Worm (Caenorhabditis elegans) whole organism, L1 larva: ENCODE results near the gene M162.15.

ENCODE experiments used
- ceh-8 ChIP-seq: fragments of 200-800 bp; sonication (Bioruptor generic); optimal IDR thresholded peaks from 2 replicates; lab custom pipeline; 2018; ENCODE audit warnings: mild to moderate bottlenecking, missing genetic modification characterization, moderate library complexity, missing compliant biosample characterization
- isw-1 ChIP-seq: fragments of 200-800 bp; sonication (Bioruptor generic); IDR thresholded peaks from 2 replicates; pipeline ENCODE4 v1.3.6; 2022; ENCODE audit warnings: missing genetic modification characterization, missing compliant biosample characterization
- nhr-237 ChIP-seq: fragments of 150-350 bp; optimal IDR thresholded peaks from 2 replicates; lab custom pipeline; 2014; ENCODE audit warnings: missing biosample characterization, missing genetic modification characterization
- snpc-4 ChIP-seq: fragments of 150-350 bp; optimal IDR thresholded peaks from 2 replicates; lab custom pipeline; 2014; ENCODE audit warnings: missing biosample characterization, missing genetic modification characterization
- sptf-1 ChIP-seq: fragments of 150-350 bp; optimal IDR thresholded peaks from 2 replicates; lab custom pipeline; 2014; ENCODE audit warnings: missing biosample characterization, missing genetic modification characterization
- unc-62 ChIP-seq: fragments of 150-350 bp; optimal IDR thresholded peaks from 2 replicates; lab custom pipeline; 2014; ENCODE audit warnings: missing biosample characterization, missing genetic modification reagents, missing genetic modification characterization
- zag-1 ChIP-seq: fragments of 150-350 bp; optimal IDR thresholded peaks from 2 replicates; lab custom pipeline; 2014; ENCODE audit warnings: missing biosample characterization, missing genetic modification characterization

ce11 chrV:19779220-19779619 is 7.7 kb upstream of the M162.15 start:
- TF ChIP-seq sptf-1 (tag; lab: Kevin White, UChicago) = no peak
- TF ChIP-seq unc-62 (GFP tag; lab: Kevin White, UChicago) = no peak
- TF ChIP-seq nhr-237 = no peak
- no peak for TF ChIP-seq isw-1 (GFP tag; lab: Robert Waterston, UW)
- no peak for TF ChIP-seq snpc-4
- TF ChIP-seq zag-1 = no peak
- no peak for TF ChIP-seq ceh-8 (GFP tag; lab: Kevin White, UChicago)
